Fruit fly (Drosophila melanogaster): ENCODE measurements around the gene CG43673.

dm6 chrX:15783610-15784009, 4.7 kb downstream of the CG43673 start, which contains the start of gene Efhc1.1:
- no peak for TF ChIP-seq TFAM (GFP tag; optimal IDR thresholded peaks at IDR 0.05)
- TF ChIP-seq Neu2 (GFP tag; optimal IDR thresholded peaks at IDR 0.05; ENCODE audit: borderline replicate concordance): no peak
- no peak for TF ChIP-seq hb (GFP tag; IDR thresholded peaks at IDR 0.05; ENCODE audit: partially characterized antibody)
- TF ChIP-seq Blimp-1 (GFP tag; optimal IDR thresholded peaks at IDR 0.05): no peak
- no peak for TF ChIP-seq HmgD (GFP tag; optimal IDR thresholded peaks at IDR 0.05)
